Fruit fly (Drosophila melanogaster) Kc167 (cell line): Measurements from ENCODE around the gene CG5087.

Experiments used
- h ChIP-seq: fragments of >200 bp; optimal IDR thresholded peaks from 3 replicates; lab custom pipeline; 2018; ENCODE audit warnings: missing external identifiers
- insv ChIP-seq: fragments of >200 bp; optimal IDR thresholded peaks from 3 replicates; lab custom pipeline; 2018; ENCODE audit warnings: missing external identifiers

DNA sequence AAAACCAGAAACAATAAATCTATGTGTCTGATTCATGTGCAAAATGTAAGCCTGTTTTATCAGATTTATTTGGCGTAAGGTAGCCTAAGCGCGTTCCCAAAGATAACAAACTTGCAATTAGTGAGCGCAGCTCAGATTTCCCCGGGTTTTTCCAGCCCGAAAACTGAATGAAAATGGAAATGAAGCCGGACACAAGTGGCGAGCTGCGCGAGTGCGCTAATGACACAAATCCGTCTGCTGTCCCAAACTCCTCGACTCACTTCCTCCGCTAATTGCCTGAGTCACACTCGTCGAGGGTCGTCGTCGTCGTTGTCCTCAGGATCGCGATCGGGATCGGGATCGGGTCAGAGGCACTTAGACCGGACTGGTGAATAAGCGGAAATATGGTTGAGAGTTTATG, 4.5 kb downstream of the CG5087 start:
- TF ChIP-seq h (lab: Kevin White, UChicago) (no peak), insv (lab: Kevin White, UChicago) (no peak)
